Worm (Caenorhabditis elegans) whole organism, early embryonic: ENCODE results near the gene R53.5.

Experiments
- ama-1 ChIP-seq: fragments of 150-350 bp; optimal IDR thresholded peaks from 2 replicates; lab custom pipeline; 2014
- ceh-36 ChIP-seq: sonication (generic microtip); optimal IDR thresholded peaks from 2 replicates; lab custom pipeline; 2016; ENCODE audit warnings: missing genetic modification characterization, inconsistent platforms, missing compliant biosample characterization
- flt-1 ChIP-seq: fragments of 200-800 bp; sonication (Bioruptor generic); IDR thresholded peaks from 2 replicates; pipeline ENCODE4 v1.3.6; 2022; ENCODE audit warnings: missing genetic modification characterization, missing compliant biosample characterization
- hnd-1 ChIP-seq: sonication (generic microtip); optimal IDR thresholded peaks from 2 replicates; lab custom pipeline; 2016; ENCODE audit warnings: missing genetic modification characterization, missing compliant biosample characterization
- scrt-1 ChIP-seq: fragments of 200-800 bp; sonication (Bioruptor generic); IDR thresholded peaks from 2 replicates; pipeline ENCODE4 v1.3.6; 2022; ENCODE audit warnings: missing genetic modification characterization, missing compliant biosample characterization
- sea-1 ChIP-seq: fragments of 200-800 bp; sonication (Bioruptor generic); conservative IDR thresholded peaks from 2 replicates; pipeline ENCODE4 v1.3.6; 2022; ENCODE audit warnings: missing genetic modification characterization, missing compliant biosample characterization
- tbx-37 ChIP-seq: fragments of 200-800 bp; sonication (Bioruptor generic); conservative IDR thresholded peaks from 2 replicates; pipeline ENCODE4 v1.3.6; 2022; ENCODE audit warnings: missing genetic modification reagents, missing genetic modification characterization, missing compliant biosample characterization
- tra-4 ChIP-seq: sonication (generic microtip); optimal IDR thresholded peaks from 2 replicates; lab custom pipeline; 2017; ENCODE audit warnings: missing genetic modification characterization, missing compliant biosample characterization

DNA sequence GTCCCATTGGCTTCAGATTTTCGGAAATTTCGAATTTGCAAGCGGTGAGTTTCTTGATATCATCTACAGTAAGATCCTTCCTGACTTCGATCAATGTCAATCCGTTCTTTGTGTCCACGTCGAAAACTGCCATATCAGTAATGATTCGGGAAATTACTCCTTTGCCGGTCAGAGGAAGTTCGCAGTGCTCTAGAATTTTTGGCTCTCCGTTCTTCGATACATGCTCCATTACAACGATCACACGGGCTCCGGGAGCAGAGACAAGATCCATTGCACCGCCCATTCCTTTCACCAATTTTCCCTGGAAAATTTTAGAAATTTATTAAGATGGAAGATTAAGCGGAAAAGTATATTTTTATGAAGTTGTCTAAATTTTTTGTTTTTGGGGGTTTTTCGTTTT lies 35.7 kb downstream of the R53.5 start:
- TF ChIP-seq ama-1 (lab: Kevin White, UChicago) (no peak), scrt-1 (no peak), tbx-37 (no peak), flt-1 (GFP tag; lab: Robert Waterston, UW) (no peak), tra-4 (no peak), hnd-1 (tag; lab: Kevin White, UChicago) (no peak), ceh-36 (tag; lab: Kevin White, UChicago) (no peak), sea-1 (GFP tag; lab: Robert Waterston, UW) (no peak)
